Worm (Caenorhabditis elegans) whole organism, L4/young adult: ENCODE data around the gene oig-2.

Experiments used
- W03F9.2 ChIP-seq: fragments of 150-350 bp; optimal IDR thresholded peaks from 2 replicates; lab custom pipeline; 2014; ENCODE audit warnings: missing biosample characterization, missing genetic modification characterization
- dao-5 ChIP-seq: sonication (generic microtip); optimal IDR thresholded peaks from 2 replicates; lab custom pipeline; 2016; ENCODE audit warnings: missing genotype, missing genetic modification characterization, moderate library complexity, missing compliant biosample characterization
- him-1 ChIP-seq: sonication (generic microtip); optimal IDR thresholded peaks from 2 replicates; lab custom pipeline; 2016; ENCODE audit warnings: missing genotype, missing genetic modification reagents, missing genetic modification characterization, missing compliant biosample characterization

Gene oig-2

ce11 chrII:12965589-12965988, 42.4 kb downstream of the oig-2 start:
- no peak for TF ChIP-seq W03F9.2 (tag; lab: Kevin White, UChicago)
- TF ChIP-seq him-1 (tag; lab: Kevin White, UChicago): no peak
- TF ChIP-seq dao-5 (tag; lab: Kevin White, UChicago): no peak

ce11 chrII:12965538-12965588, 42.6 kb downstream of the oig-2 start, which contains the start of gene ptr-18:
Gene ptr-18, plus strand, starts transcription at chrII:12965546.
- TF ChIP-seq dao-5 (tag; lab: Kevin White, UChicago): no peak
- no peak for TF ChIP-seq W03F9.2 (tag; lab: Kevin White, UChicago)
- TF ChIP-seq him-1 (tag; lab: Kevin White, UChicago): no peak

ce11 chrII:12965138-12965537, 42.8 kb downstream of the oig-2 start:
- TF ChIP-seq W03F9.2 (tag; lab: Kevin White, UChicago) (no peak), him-1 (tag; lab: Kevin White, UChicago) (no peak), dao-5 (tag; lab: Kevin White, UChicago) (no peak)

- TF ChIP-seq W03F9.2 (tag; lab: Kevin White, UChicago) (no peak), dao-5 (tag; lab: Kevin White, UChicago) (no peak), him-1 (tag; lab: Kevin White, UChicago) (no peak)
Measured at ce11 chrII:12961743-12962142, 46.2 kb downstream of the oig-2 start.

ce11 chrII:12961293-12961692, 46.7 kb downstream of the oig-2 start:
- TF ChIP-seq W03F9.2 (tag; lab: Kevin White, UChicago): no peak
- TF ChIP-seq him-1 (tag; lab: Kevin White, UChicago): no peak
- TF ChIP-seq dao-5 (tag; lab: Kevin White, UChicago): no peak

- TF ChIP-seq him-1 (tag; lab: Kevin White, UChicago): no peak
- no peak for TF ChIP-seq dao-5 (tag; lab: Kevin White, UChicago)
- no peak for TF ChIP-seq W03F9.2 (tag; lab: Kevin White, UChicago)
Measured at ce11 chrII:12960206-12960605, 47.8 kb downstream of the oig-2 start.
